Fruit fly (Drosophila melanogaster) whole organism, adult: ENCODE data around the gene ppk7.

Experiments
- CG11617 ChIP-seq: fragments of 200-800 bp; sonication (Bioruptor generic); optimal IDR thresholded peaks from 2 replicates; lab custom pipeline; 2017; ENCODE audit warnings: mild to moderate bottlenecking, missing biosample characterization, missing genetic modification reagents, missing genetic modification characterization
- Crg-1 ChIP-seq: fragments of 200-800 bp; sonication (Bioruptor generic); optimal IDR thresholded peaks from 2 replicates; lab custom pipeline; 2016; ENCODE audit warnings: missing biosample characterization, missing genetic modification characterization
- bab1 ChIP-seq: fragments of 200-800 bp; sonication (Bioruptor generic); optimal IDR thresholded peaks from 3 replicates; lab custom pipeline; 2019; ENCODE audit warnings: missing biosample characterization, mild to moderate bottlenecking, missing genetic modification characterization, moderate library complexity
- ovo ChIP-seq: fragments of 200-800 bp; sonication (Bioruptor generic); optimal IDR thresholded peaks from 2 replicates; lab custom pipeline; 2016; ENCODE audit warnings: missing biosample characterization, missing genetic modification characterization

DNA sequence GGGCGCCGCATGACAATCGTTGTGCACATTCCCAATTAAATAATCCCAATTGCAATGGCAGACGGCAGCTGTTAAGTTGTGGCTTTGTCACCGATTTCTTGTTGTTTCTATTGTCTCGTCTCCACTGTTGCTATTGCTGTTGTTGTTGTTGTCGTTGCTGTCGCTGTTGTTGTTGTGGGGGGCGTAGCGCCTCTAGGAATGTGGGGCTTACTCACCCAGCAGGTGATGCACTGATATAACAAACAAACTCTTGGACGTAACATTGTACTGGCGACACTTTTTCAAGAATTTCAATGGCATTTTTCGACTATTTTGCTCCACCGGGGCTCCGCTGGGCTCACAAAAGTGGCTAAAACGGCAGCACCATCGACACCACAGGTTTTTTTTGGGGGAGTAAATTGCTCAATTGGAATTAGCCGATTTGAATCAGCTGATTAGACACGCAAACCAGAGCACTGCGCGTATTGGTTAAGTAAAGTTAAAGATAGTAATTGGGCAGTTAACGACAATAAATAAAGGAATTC, 16.2 kb downstream of the ppk7 start:
- TF ChIP-seq ovo (GFP tag; lab: Kevin White, UChicago), result no peak
- no peak for TF ChIP-seq CG11617 (GFP tag; lab: Kevin White, UChicago)
- TF ChIP-seq bab1, result no peak
- no peak for TF ChIP-seq Crg-1 (GFP tag; lab: Kevin White, UChicago)
